Worm (Caenorhabditis elegans) whole organism, L2 larva: ENCODE results near the gene F41C3.7.
A peak's percentile ranks its signal among the peaks of the same experiment; 100 is the strongest.

Experiments
- F13H6.1 ChIP-seq: sonication (generic microtip); optimal IDR thresholded peaks from 2 replicates; lab custom pipeline; 2016; ENCODE audit warnings: missing genetic modification characterization, missing compliant biosample characterization
- lin-13 ChIP-seq: fragments of 150-350 bp; optimal IDR thresholded peaks from 2 replicates; lab custom pipeline; 2014; ENCODE audit warnings: missing biosample characterization, missing genetic modification reagents, missing genetic modification characterization
- skn-1 ChIP-seq: sonication (generic microtip); optimal IDR thresholded peaks from 2 replicates; lab custom pipeline; 2017; ENCODE audit warnings: missing biosample characterization, missing genetic modification characterization
- unc-39 ChIP-seq: fragments of 150-350 bp; optimal IDR thresholded peaks from 2 replicates; lab custom pipeline; 2014; ENCODE audit warnings: missing biosample characterization, missing genetic modification characterization

DNA sequence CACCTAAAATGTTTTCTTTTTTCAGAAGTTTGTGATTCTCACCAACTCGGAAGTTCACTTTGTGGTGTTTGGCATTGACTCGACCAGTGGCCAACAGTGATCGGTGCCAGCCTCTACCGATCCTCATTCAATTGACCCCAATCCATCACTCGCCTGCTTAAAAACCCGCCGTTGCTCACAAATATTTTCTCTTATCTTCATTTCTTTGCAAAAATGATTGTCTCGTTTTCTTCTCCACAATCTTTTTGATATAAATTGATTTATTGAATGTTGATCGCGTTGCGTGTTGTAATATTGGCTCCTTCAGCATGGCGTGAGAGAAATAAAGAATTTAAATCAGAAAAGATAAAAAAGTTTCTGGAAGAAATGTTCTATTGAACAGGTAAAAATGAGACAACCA lies 6.8 kb downstream of the F41C3.7 start:
- TF ChIP-seq skn-1 (tag; lab: Kevin White, UChicago) (no peak), lin-13 (GFP tag; lab: Kevin White, UChicago) (no peak), F13H6.1 (tag; lab: Kevin White, UChicago) (peak; percentile 28), unc-39 (tag; lab: Kevin White, UChicago) (no peak)
